Worm (Caenorhabditis elegans): Measurements from ENCODE around the gene insc-1.

insc-1 gene

DNA sequence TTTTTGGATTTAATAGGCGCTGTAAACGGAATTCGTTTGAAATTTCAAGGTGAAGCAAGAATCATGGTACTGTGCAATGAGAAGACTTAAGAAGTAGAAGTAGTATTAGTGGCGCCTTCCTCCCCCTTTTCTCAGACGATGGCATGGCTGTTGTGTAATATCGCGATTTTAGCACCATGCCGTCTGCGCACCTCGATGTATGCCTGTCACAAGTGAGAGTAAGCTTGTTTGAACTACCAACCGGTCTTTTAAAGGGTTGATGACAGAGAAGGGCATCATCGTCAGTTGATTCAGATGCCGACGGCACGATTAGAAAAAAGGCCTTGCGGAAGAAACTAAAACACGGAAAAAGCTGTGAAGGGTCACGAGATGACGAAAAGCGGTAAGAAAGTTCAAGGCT, 45.3 kb downstream of the insc-1 start:
- TF ChIP-seq nhr-48 (tag; optimal IDR thresholded peaks at IDR 0.05) (peak; percentile 8), unc-62 (GFP tag; optimal IDR thresholded peaks at IDR 0.05 in 1 of 2) (peak in 1 of 2 experiments; percentile 61), unc-62 (tag; optimal IDR thresholded peaks at IDR 0.05) (no peak), nhr-25 (tag; optimal IDR thresholded peaks at IDR 0.05; ENCODE audit: borderline replicate concordance, insufficient read depth) (peak; percentile 52), ceh-62 (tag; optimal IDR thresholded peaks at IDR 0.05) (no peak), nhr-76 (tag; optimal IDR thresholded peaks at IDR 0.05) (no peak), T26A8.4 (GFP tag; IDR thresholded peaks at IDR 0.05) (peak; percentile 20; the same call in 1 of the 2 replicates), mep-1 (tag; optimal IDR thresholded peaks at IDR 0.05) (peak; percentile 1), mes-2 (tag; optimal IDR thresholded peaks at IDR 0.05; ENCODE audit: poor library complexity, severe bottlenecking) (no peak), hlh-11 (tag; optimal IDR thresholded peaks at IDR 0.05) (peak; percentile 71), hlh-30 (tag; optimal IDR thresholded peaks at IDR 0.05; ENCODE audit: insufficient read depth) (peak; percentile 51), aha-1 (tag) (peak; percentile 73), mxl-3 (GFP tag; optimal IDR thresholded peaks at IDR 0.05) (peak; percentile 61)

DNA sequence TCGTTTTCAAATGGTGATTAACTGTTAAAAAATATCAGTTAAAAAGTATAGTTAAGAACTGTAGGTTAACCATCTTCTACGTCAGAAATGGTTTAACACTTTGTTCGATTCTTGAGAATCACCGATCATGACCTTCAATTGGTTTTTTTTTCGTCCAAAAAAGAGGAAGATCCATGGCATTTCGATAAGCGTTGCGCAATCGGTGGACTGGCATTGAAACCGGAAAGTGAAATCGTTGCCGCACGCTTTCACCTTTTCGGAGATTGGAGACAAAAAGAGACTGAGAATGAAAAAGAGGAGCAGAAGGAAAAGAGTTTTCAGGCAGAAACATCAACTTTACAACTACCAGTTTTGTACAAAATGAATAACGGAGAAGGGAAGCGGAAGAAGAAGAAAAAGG, 46.6 kb downstream of the insc-1 start:
- TF ChIP-seq lin-13 (GFP tag; optimal IDR thresholded peaks at IDR 0.05) (no peak), vab-7 (GFP tag; IDR thresholded peaks at IDR 0.05) (no peak), lin-15B (tag; optimal IDR thresholded peaks at IDR 0.05) (no peak), zag-1 (tag; optimal IDR thresholded peaks at IDR 0.05) (no peak), unc-62 (GFP tag; optimal IDR thresholded peaks at IDR 0.05 in 1 of 2) (peak in 1 of 2 experiments; percentile 56), unc-62 (tag; optimal IDR thresholded peaks at IDR 0.05) (no peak), ama-1 (optimal IDR thresholded peaks at IDR 0.05) (no peak), hif-1 (tag; optimal IDR thresholded peaks at IDR 0.05) (no peak), aly-2 (tag; optimal IDR thresholded peaks at IDR 0.05) (no peak), nhr-41 (GFP tag; IDR thresholded peaks at IDR 0.05) (no peak), mep-1 (tag; optimal IDR thresholded peaks at IDR 0.05) (peak; percentile 44), F10B5.3 (tag; optimal IDR thresholded peaks at IDR 0.05) (no peak), hlh-11 (tag; optimal IDR thresholded peaks at IDR 0.05) (peak; percentile 46), F26F4.8 (GFP tag; conservative IDR thresholded peaks at IDR 0.05) (no peak), ces-1 (GFP tag; optimal IDR thresholded peaks at IDR 0.05) (no peak), nhr-25 (tag; optimal IDR thresholded peaks at IDR 0.05; ENCODE audit: borderline replicate concordance, insufficient read depth) (peak; percentile 69), Y48G9A.11 (GFP tag; IDR thresholded peaks at IDR 0.05) (no peak), dmd-8 (GFP tag; IDR thresholded peaks at IDR 0.05) (no peak), zip-11 (GFP tag; IDR thresholded peaks at IDR 0.05) (no peak), madf-5 (GFP tag; IDR thresholded peaks at IDR 0.05) (0 out of 4 replicates have a peak, but pooled peaks of 1 of the 2 experiments have one; percentile 37), R02D3.7 (tag; optimal IDR thresholded peaks at IDR 0.05) (no peak), skn-1 (tag; optimal IDR thresholded peaks at IDR 0.05) (no peak), cey-2 (tag; optimal IDR thresholded peaks at IDR 0.05; ENCODE audit: borderline replicate concordance, insufficient read depth) (peak; percentile 23), T20F7.1 (GFP tag; optimal IDR thresholded peaks at IDR 0.05) (no peak), Y5F2A.4 (GFP tag; optimal IDR thresholded peaks at IDR 0.05) (no peak), mxl-3 (GFP tag; optimal IDR thresholded peaks at IDR 0.05) (no peak), nhr-28 (tag; optimal IDR thresholded peaks at IDR 0.05) (peak; percentile 56), duxl-1 (tag; optimal IDR thresholded peaks at IDR 0.05; ENCODE audit: poor library complexity) (no peak), spr-1 (tag; optimal IDR thresholded peaks at IDR 0.05) (no peak), ZK546.5 (tag; optimal IDR thresholded peaks at IDR 0.05) (no peak), mdl-1 (tag; optimal IDR thresholded peaks at IDR 0.05) (peak in 1 of 2 experiments; percentile 43), dve-1 (tag; optimal IDR thresholded peaks at IDR 0.05; ENCODE audit: insufficient read depth) (no peak), nhr-6 (tag; optimal IDR thresholded peaks at IDR 0.05) (no peak), zfp-3 (GFP tag; conservative IDR thresholded peaks at IDR 0.05) (no peak)
